Fruit fly (Drosophila melanogaster) whole organism, embryonic: Measurements from ENCODE around the gene NFAT.

ENCODE experiments used
- CG11723 ChIP-seq: fragments of 200-800 bp; sonication (Bioruptor generic); optimal IDR thresholded peaks from 2 replicates; lab custom pipeline; 2017; ENCODE audit warnings: missing biosample characterization, mild to moderate bottlenecking, missing genetic modification characterization
- CG14860 ChIP-seq: fragments of 200-800 bp; sonication (Bioruptor generic); IDR thresholded peaks from 3 replicates; pipeline ENCODE4 v1.3.6; 2022; ENCODE audit warnings: missing biosample characterization, missing genetic modification characterization; ENCODE audit not compliant: partially characterized antibody
- CG18599 ChIP-seq: fragments of 200-800 bp; sonication (Bioruptor generic); optimal IDR thresholded peaks from 3 replicates; lab custom pipeline; 2017; ENCODE audit warnings: missing biosample characterization, missing genetic modification characterization, mild to moderate bottlenecking, moderate library complexity, missing genetic modification reagents
- CG2120 ChIP-seq: fragments of 200-800 bp; sonication (Bioruptor generic); optimal IDR thresholded peaks from 3 replicates; lab custom pipeline; 2016; ENCODE audit warnings: missing biosample characterization, missing genetic modification characterization
- CG3407 ChIP-seq: fragments of 200-800 bp; sonication (Bioruptor generic); optimal IDR thresholded peaks from 2 replicates; lab custom pipeline; 2018; ENCODE audit warnings: missing biosample characterization, mild to moderate bottlenecking, missing genetic modification characterization
- CG34376 ChIP-seq: fragments of 200-800 bp; sonication (Bioruptor generic); optimal IDR thresholded peaks from 2 replicates; lab custom pipeline; 2018; ENCODE audit warnings: missing biosample characterization, mild to moderate bottlenecking, missing genetic modification characterization
- CG4360 ChIP-seq: fragments of 200-800 bp; sonication (Bioruptor generic); IDR thresholded peaks from 2 replicates; pipeline ENCODE4 v1.3.6; 2022; ENCODE audit warnings: missing biosample characterization, missing genetic modification characterization
- CG5953 ChIP-seq: fragments of 200-800 bp; sonication (Bioruptor generic); IDR thresholded peaks from 2 replicates; pipeline ENCODE4 v1.3.6; 2022; ENCODE audit warnings: missing biosample characterization, missing genetic modification characterization
- CG7271 ChIP-seq: fragments of 200-800 bp; sonication (Bioruptor generic); optimal IDR thresholded peaks from 2 replicates; lab custom pipeline; 2018; ENCODE audit warnings: missing biosample characterization, mild to moderate bottlenecking, missing genetic modification characterization, moderate library complexity
- CG8281 ChIP-seq: fragments of 200-800 bp; sonication (Bioruptor generic); optimal IDR thresholded peaks from 2 replicates; lab custom pipeline; 2018; ENCODE audit warnings: missing biosample characterization, mild to moderate bottlenecking, missing genetic modification characterization, moderate library complexity
- CG9817 ChIP-seq: fragments of 200-800 bp; sonication (Bioruptor generic); optimal IDR thresholded peaks from 2 replicates; lab custom pipeline; 2018; ENCODE audit warnings: missing biosample characterization, mild to moderate bottlenecking, missing genetic modification characterization, moderate library complexity
- D19A ChIP-seq: fragments of 200-800 bp; optimal IDR thresholded peaks from 3 replicates; lab custom pipeline; 2019; ENCODE audit warnings: missing biosample characterization, mild to moderate bottlenecking, missing genetic modification characterization, moderate library complexity
- Deaf1 ChIP-seq: fragments of 200-800 bp; optimal IDR thresholded peaks from 3 replicates; lab custom pipeline; 2019; ENCODE audit warnings: missing biosample characterization, mild to moderate bottlenecking, missing genetic modification characterization, moderate library complexity
- Drgx ChIP-seq: fragments of 200-800 bp; sonication (Bioruptor generic); IDR thresholded peaks from 2 replicates; pipeline ENCODE4 v1.3.6; 2022; ENCODE audit warnings: missing biosample characterization, missing genetic modification characterization
- Ets65A ChIP-seq: fragments of 200-800 bp; sonication (Bioruptor generic); peaks from one replicate; lab custom pipeline; 2016; ENCODE audit warnings: missing biosample characterization, missing genetic modification characterization
- Hmx ChIP-seq: fragments of 200-800 bp; sonication (Bioruptor generic); optimal IDR thresholded peaks from 2 replicates; lab custom pipeline; 2016; ENCODE audit warnings: missing biosample characterization, missing genetic modification characterization
- Hr78 ChIP-seq, 2 experiments: fragments of 200-800 bp in 1 of 2; fragments of >200 bp in 1 of 2; sonication (Bioruptor generic) in 1 of 2; optimal IDR thresholded peaks; 2 replicates each; lab custom pipeline; 2017 to 2019; ENCODE audit warnings: missing biosample characterization in 2 of 2, missing genetic modification characterization in 2 of 2, mild to moderate bottlenecking in 1 of 2, moderate library complexity in 1 of 2
- Med ChIP-seq: fragments of 200-800 bp; sonication (Bioruptor generic); peaks from one replicate; lab custom pipeline; 2016; ENCODE audit warnings: missing biosample characterization, missing genetic modification characterization, mild to moderate bottlenecking, inconsistent platforms, moderate library complexity
- Oli ChIP-seq: fragments of 200-800 bp; sonication (Bioruptor generic); optimal IDR thresholded peaks from 2 replicates; lab custom pipeline; 2018; ENCODE audit warnings: missing biosample characterization, mild to moderate bottlenecking, missing genetic modification characterization, moderate library complexity
- Pdp1 ChIP-seq, 2 experiments: fragments of 200-800 bp; sonication (Bioruptor generic); optimal IDR thresholded peaks; 3 replicates each; lab custom pipeline; 2016; ENCODE audit warnings: missing biosample characterization in 2 of 2, missing genetic modification characterization in 2 of 2, mild to moderate bottlenecking in 1 of 2, moderate library complexity in 1 of 2
- Spps ChIP-seq: fragments of 200-800 bp; sonication (Bioruptor generic); optimal IDR thresholded peaks from 2 replicates; lab custom pipeline; 2018; ENCODE audit warnings: missing biosample characterization, mild to moderate bottlenecking, missing genetic modification characterization
- TFAM ChIP-seq: fragments of 200-800 bp; sonication (Bioruptor generic); optimal IDR thresholded peaks from 2 replicates; lab custom pipeline; 2017; ENCODE audit warnings: missing biosample characterization, missing genetic modification characterization, inconsistent platforms
- al ChIP-seq: fragments of 200-800 bp; sonication (Bioruptor generic); IDR thresholded peaks from 2 replicates; pipeline ENCODE4 v1.3.6; 2022; ENCODE audit warnings: missing biosample characterization, missing genetic modification characterization
- caup ChIP-seq: fragments of 200-800 bp; sonication (Bioruptor generic); optimal IDR thresholded peaks from 3 replicates; lab custom pipeline; 2017; ENCODE audit warnings: missing biosample characterization, mild to moderate bottlenecking, missing genetic modification characterization, moderate library complexity; ENCODE audit not compliant: severe bottlenecking
- cg ChIP-seq: fragments of 200-800 bp; sonication (Bioruptor generic); optimal IDR thresholded peaks from 3 replicates; lab custom pipeline; 2019; ENCODE audit warnings: missing biosample characterization, mild to moderate bottlenecking, missing genetic modification characterization, moderate library complexity
- ci ChIP-seq: fragments of 200-800 bp; sonication (Bioruptor generic); IDR thresholded peaks from 3 replicates; pipeline ENCODE4 v1.3.6; 2022; ENCODE audit warnings: missing biosample characterization, missing genetic modification characterization
- dimm ChIP-seq: fragments of 200-800 bp; sonication (Bioruptor generic); IDR thresholded peaks from 2 replicates; pipeline ENCODE4 v1.3.6; 2022; ENCODE audit warnings: missing biosample characterization, missing genetic modification characterization
- disco-r ChIP-seq: fragments of 200-800 bp; sonication (Bioruptor generic); optimal IDR thresholded peaks from 2 replicates; lab custom pipeline; 2016; ENCODE audit warnings: missing biosample characterization, missing genetic modification characterization
- dmrt11E ChIP-seq: fragments of 200-800 bp; sonication (Bioruptor generic); optimal IDR thresholded peaks from 3 replicates; lab custom pipeline; 2018; ENCODE audit warnings: missing biosample characterization, mild to moderate bottlenecking, missing genetic modification characterization, moderate library complexity
- exex ChIP-seq: fragments of 200-800 bp; sonication (Bioruptor generic); optimal IDR thresholded peaks from 4 replicates; lab custom pipeline; 2018; ENCODE audit warnings: missing biosample characterization, mild to moderate bottlenecking, missing genetic modification characterization, moderate library complexity
- fru ChIP-seq: fragments of >200 bp; optimal IDR thresholded peaks from 2 replicates; lab custom pipeline; 2017
- gcm2 ChIP-seq: fragments of 200-800 bp; sonication (Bioruptor generic); optimal IDR thresholded peaks from 2 replicates; lab custom pipeline; 2016; ENCODE audit warnings: missing biosample characterization, missing genetic modification characterization
- mirr ChIP-seq: fragments of 200-800 bp; sonication (Bioruptor generic); optimal IDR thresholded peaks from 3 replicates; lab custom pipeline; 2018; ENCODE audit warnings: missing biosample characterization, mild to moderate bottlenecking, missing genetic modification characterization
- phol ChIP-seq: fragments of 200-800 bp; sonication (Bioruptor generic); optimal IDR thresholded peaks from 3 replicates; lab custom pipeline; 2018; ENCODE audit warnings: missing biosample characterization, mild to moderate bottlenecking, missing genetic modification characterization, moderate library complexity
- prd ChIP-seq, 3 experiments: fragments of >200 bp in 2 of 3; fragments of 200-800 bp in 1 of 3; sonication (Bioruptor generic) in 1 of 3; optimal IDR thresholded peaks in 2 of 3; IDR thresholded peaks in 1 of 3; 2 replicates in 2 of 3; 3 replicates in 1 of 3; pipeline versions ENCODE4 v1.3.6 to Lab custom; 2017 to 2022; ENCODE audit warnings: missing biosample characterization in 1 of 3, missing genetic modification characterization in 1 of 3
- pzg ChIP-seq: fragments of 200-800 bp; sonication (Bioruptor generic); optimal IDR thresholded peaks from 3 replicates; lab custom pipeline; 2018; ENCODE audit warnings: missing biosample characterization, mild to moderate bottlenecking, missing genetic modification characterization, moderate library complexity
- row ChIP-seq: fragments of 200-800 bp; sonication (Bioruptor generic); IDR thresholded peaks from 3 replicates; pipeline ENCODE4 v1.3.6; 2022; ENCODE audit warnings: missing biosample characterization, missing genetic modification characterization
- sens ChIP-seq: fragments of 200-800 bp; sonication (Bioruptor generic); peaks from one replicate; lab custom pipeline; 2016; ENCODE audit warnings: missing biosample characterization, missing genetic modification characterization
- sug ChIP-seq: fragments of 200-800 bp; optimal IDR thresholded peaks from 2 replicates; lab custom pipeline; 2019; ENCODE audit warnings: missing biosample characterization, mild to moderate bottlenecking, missing genetic modification characterization, moderate library complexity
- tgo ChIP-seq: fragments of 200-800 bp; sonication (Bioruptor generic); IDR thresholded peaks from 3 replicates; pipeline ENCODE4 v1.3.6; 2022; ENCODE audit warnings: missing biosample characterization, missing genetic modification characterization
- tin ChIP-seq: fragments of 200-800 bp; sonication (Bioruptor generic); optimal IDR thresholded peaks from 3 replicates; lab custom pipeline; 2016; ENCODE audit warnings: missing biosample characterization, missing genetic modification characterization
- vvl ChIP-seq: fragments of 200-800 bp; sonication (Bioruptor generic); IDR thresholded peaks from 2 replicates; pipeline ENCODE4 v1.3.6; 2022; ENCODE audit warnings: missing biosample characterization, missing genetic modification characterization
- wdn ChIP-seq: fragments of 200-800 bp; sonication (Bioruptor generic); IDR thresholded peaks from 2 replicates; pipeline ENCODE4 v1.3.6; 2022; ENCODE audit warnings: missing biosample characterization, missing genetic modification characterization
- wor ChIP-seq: fragments of 200-800 bp; sonication (Bioruptor generic); IDR thresholded peaks from 2 replicates; pipeline ENCODE4 v1.3.6; 2022; ENCODE audit warnings: missing biosample characterization, missing genetic modification characterization
- zfh2 ChIP-seq: fragments of 200-800 bp; sonication (Bioruptor generic); optimal IDR thresholded peaks from 2 replicates; lab custom pipeline; 2016; ENCODE audit warnings: missing biosample characterization, missing genetic modification characterization

NFAT gene

dm6 chrX:13646175-13646574, 21.6 kb downstream of the NFAT start:
- TF ChIP-seq caup (GFP tag; lab: Kevin White, UChicago) (no peak), prd (optimal IDR thresholded peaks at IDR 0.05; lab: Kevin White, UChicago) (no peak), prd (GFP tag; IDR thresholded peaks at IDR 0.05; lab: Robert Waterston, UW) (no peak), CG9817 (no peak), exex (tag; lab: Kevin White, UChicago) (peak; percentile 90), wdn (no peak), Med (GFP tag; lab: Kevin White, UChicago) (peak; percentile 48), Oli (no peak), sens (GFP tag; lab: Kevin White, UChicago) (peak; percentile 21), al (no peak), CG3407 (no peak), CG34376 (peak; percentile 71), Pdp1 (GFP tag; optimal IDR thresholded peaks at IDR 0.05; lab: Kevin White, UChicago) (peak in 1 of 2 experiments; percentile 11), phol (tag; lab: Kevin White, UChicago) (no peak), tgo (GFP tag; lab: Robert Waterston, UW) (no peak), CG11723 (GFP tag; lab: Kevin White, UChicago) (no peak), Drgx (GFP tag; lab: Robert Waterston, UW) (no peak), sug (tag; lab: Kevin White, UChicago) (peak; percentile 61), cg (GFP tag; lab: Kevin White, UChicago) (no peak), mirr (GFP tag; lab: Kevin White, UChicago) (peak; percentile 42), disco-r (GFP tag; lab: Kevin White, UChicago) (no peak), dmrt11E (tag; lab: Kevin White, UChicago) (no peak), Deaf1 (tag; lab: Kevin White, UChicago) (no peak), zfh2 (no peak), gcm2 (GFP tag; lab: Kevin White, UChicago) (no peak), Spps (no peak), CG18599 (GFP tag; lab: Kevin White, UChicago) (peak; percentile 19)

- TF ChIP-seq CG14860 (GFP tag; lab: Robert Waterston, UW) = no peak
- no peak for TF ChIP-seq wor
- no peak for TF ChIP-seq Hr78 (GFP tag; optimal IDR thresholded peaks at IDR 0.05; lab: Kevin White, UChicago)
- TF ChIP-seq D19A (tag; lab: Kevin White, UChicago) = no peak
- no peak for TF ChIP-seq pzg (GFP tag; lab: Kevin White, UChicago)
Observed at dm6 chrX:13648819-13649218, 24.3 kb downstream of the NFAT start.

- TF ChIP-seq TFAM (GFP tag; lab: Kevin White, UChicago) = no peak
- no peak for TF ChIP-seq CG8281 (tag; lab: Kevin White, UChicago)
- no peak for TF ChIP-seq tin (GFP tag; lab: Kevin White, UChicago)
- TF ChIP-seq ci (GFP tag; lab: Robert Waterston, UW) = no peak
- TF ChIP-seq CG7271 = no peak
- no peak for TF ChIP-seq fru
- TF ChIP-seq CG2120 (GFP tag; lab: Kevin White, UChicago) = no peak
- peak; percentile 52 for TF ChIP-seq Ets65A (GFP tag; lab: Kevin White, UChicago)
- no peak for TF ChIP-seq dimm (GFP tag; lab: Robert Waterston, UW)
- TF ChIP-seq CG4360 (GFP tag; lab: Robert Waterston, UW) = peak; percentile 52
- TF ChIP-seq Hmx = no peak
- 0 out of 2 replicates have a peak, but pooled peaks have one; percentile 51 for TF ChIP-seq vvl
- peak; percentile 10; the same call in 1 of the 3 replicates for TF ChIP-seq row (GFP tag; lab: Robert Waterston, UW)
- no peak for TF ChIP-seq CG5953 (GFP tag; lab: Robert Waterston, UW)
Observed at dm6 chrX:13649801-13650200, 25.3 kb downstream of the NFAT start.
